Fruit fly (Drosophila melanogaster) whole organism, embryonic: ENCODE data around the gene CG17028.
A peak's percentile ranks its signal among the peaks of the same experiment; 100 is the strongest.

ENCODE experiments used
- Atf-2 ChIP-seq: fragments of 200-800 bp; sonication (Bioruptor generic); optimal IDR thresholded peaks from 2 replicates; lab custom pipeline; 2016; ENCODE audit warnings: missing biosample characterization, missing genetic modification characterization
- B-H1 ChIP-seq: fragments of 200-800 bp; sonication (Bioruptor generic); IDR thresholded peaks from 3 replicates; pipeline ENCODE4 v1.3.6; 2022; ENCODE audit warnings: missing biosample characterization, missing genetic modification characterization
- CG10462 ChIP-seq: fragments of 200-800 bp; sonication (Bioruptor generic); optimal IDR thresholded peaks from 2 replicates; lab custom pipeline; 2016; ENCODE audit warnings: missing biosample characterization, missing genetic modification characterization
- CG10543 ChIP-seq: fragments of 200-800 bp; sonication (Bioruptor generic); optimal IDR thresholded peaks from 3 replicates; lab custom pipeline; 2017; ENCODE audit warnings: missing biosample characterization, mild to moderate bottlenecking, missing genetic modification characterization, moderate library complexity
- CG10959 ChIP-seq: fragments of 200-800 bp; sonication (Bioruptor generic); IDR thresholded peaks from 2 replicates; pipeline ENCODE4 v1.3.6; 2022; ENCODE audit warnings: missing biosample characterization, missing genetic modification characterization
- CG11504 ChIP-seq: fragments of 200-800 bp; sonication (Bioruptor generic); optimal IDR thresholded peaks from 3 replicates; lab custom pipeline; 2019; ENCODE audit warnings: missing biosample characterization, mild to moderate bottlenecking, missing genetic modification characterization, moderate library complexity
- CG12219 ChIP-seq: fragments of 200-800 bp; sonication (Bioruptor generic); optimal IDR thresholded peaks from 3 replicates; lab custom pipeline; 2018; ENCODE audit warnings: missing biosample characterization, mild to moderate bottlenecking, missing genetic modification characterization
- CG13894 ChIP-seq: fragments of 200-800 bp; sonication (Bioruptor generic); optimal IDR thresholded peaks from 3 replicates; lab custom pipeline; 2018; ENCODE audit warnings: missing biosample characterization, mild to moderate bottlenecking, missing genetic modification characterization, moderate library complexity
- CG14965 ChIP-seq: fragments of 200-800 bp; sonication (Bioruptor generic); optimal IDR thresholded peaks from 2 replicates; lab custom pipeline; 2016; ENCODE audit warnings: missing biosample characterization, missing genetic modification characterization, borderline replicate concordance
- CG15269 ChIP-seq: fragments of 200-800 bp; sonication (Bioruptor generic); optimal IDR thresholded peaks from 2 replicates; lab custom pipeline; 2018; ENCODE audit warnings: missing biosample characterization, mild to moderate bottlenecking, missing genetic modification characterization, moderate library complexity
- CG16779 ChIP-seq: fragments of 200-800 bp; sonication (Bioruptor generic); IDR thresholded peaks from 2 replicates; pipeline ENCODE4 v1.3.6; 2022; ENCODE audit warnings: missing biosample characterization, missing genetic modification characterization
- CG16813 ChIP-seq: fragments of 200-800 bp; sonication (Bioruptor generic); IDR thresholded peaks from 3 replicates; pipeline ENCODE4 v1.3.6; 2022; ENCODE audit warnings: missing biosample characterization, missing genetic modification characterization; ENCODE audit not compliant: partially characterized antibody
- CG16815 ChIP-seq: fragments of 200-800 bp; sonication (Bioruptor generic); optimal IDR thresholded peaks from 3 replicates; lab custom pipeline; 2017; ENCODE audit warnings: missing biosample characterization, mild to moderate bottlenecking, missing genetic modification characterization
- CG1792 ChIP-seq: fragments of 200-800 bp; sonication (Bioruptor generic); optimal IDR thresholded peaks from 2 replicates; lab custom pipeline; 2016; ENCODE audit warnings: missing biosample characterization, missing genetic modification characterization
- CG2116 ChIP-seq: fragments of 200-800 bp; sonication (Bioruptor generic); optimal IDR thresholded peaks from 3 replicates; lab custom pipeline; 2018; ENCODE audit warnings: missing biosample characterization, mild to moderate bottlenecking, missing genetic modification characterization
- CG2678 ChIP-seq: fragments of 200-800 bp; sonication (Bioruptor generic); optimal IDR thresholded peaks from 3 replicates; lab custom pipeline; 2019; ENCODE audit warnings: missing biosample characterization, mild to moderate bottlenecking, missing genetic modification characterization, moderate library complexity
- CG2875 ChIP-seq: fragments of 200-800 bp; sonication (Bioruptor generic); optimal IDR thresholded peaks from 2 replicates; lab custom pipeline; 2017; ENCODE audit warnings: missing biosample characterization, mild to moderate bottlenecking, missing genetic modification characterization, missing genetic modification reagents
- CG34376 ChIP-seq: fragments of 200-800 bp; sonication (Bioruptor generic); optimal IDR thresholded peaks from 2 replicates; lab custom pipeline; 2018; ENCODE audit warnings: missing biosample characterization, mild to moderate bottlenecking, missing genetic modification characterization
- CG3726 ChIP-seq: fragments of 200-800 bp; sonication (Bioruptor generic); IDR thresholded peaks from 3 replicates; pipeline ENCODE4, ENCODE4 v1.3.6; 2022; ENCODE audit warnings: missing biosample characterization, missing genetic modification characterization
- CG42726 ChIP-seq: fragments of 200-800 bp; sonication (Bioruptor generic); IDR thresholded peaks from 2 replicates; pipeline ENCODE4 v1.3.6; 2022; ENCODE audit warnings: missing biosample characterization, missing genetic modification characterization; ENCODE audit not compliant: partially characterized antibody
- CG6791 ChIP-seq: fragments of 200-800 bp; sonication (Bioruptor generic); IDR thresholded peaks from 3 replicates; pipeline ENCODE4 v1.3.6; 2022; ENCODE audit warnings: missing biosample characterization, missing genetic modification characterization; ENCODE audit not compliant: partially characterized antibody
- CG7928 ChIP-seq: fragments of 200-800 bp; sonication (Bioruptor generic); optimal IDR thresholded peaks from 2 replicates; lab custom pipeline; 2017; ENCODE audit warnings: missing biosample characterization, mild to moderate bottlenecking, missing genetic modification characterization
- Dp ChIP-seq: fragments of 200-800 bp; sonication (Bioruptor generic); optimal IDR thresholded peaks from 2 replicates; lab custom pipeline; 2018; ENCODE audit warnings: missing biosample characterization, mild to moderate bottlenecking, missing genetic modification characterization, moderate library complexity
- E2f1 ChIP-seq: fragments of 200-800 bp; sonication (Bioruptor generic); IDR thresholded peaks from 2 replicates; pipeline ENCODE4 v1.3.6; 2022; ENCODE audit warnings: missing biosample characterization, missing genetic modification characterization
- E2f2 ChIP-seq: fragments of 200-800 bp; sonication (Bioruptor generic); IDR thresholded peaks from 2 replicates; pipeline ENCODE4 v1.3.6; 2022; ENCODE audit warnings: missing biosample characterization, missing genetic modification characterization
- Fer1 ChIP-seq: fragments of 200-800 bp; sonication (Bioruptor generic); optimal IDR thresholded peaks from 2 replicates; lab custom pipeline; 2017; ENCODE audit warnings: missing biosample characterization, mild to moderate bottlenecking, missing genetic modification characterization
- Hey ChIP-seq: fragments of 200-800 bp; sonication (Bioruptor generic); optimal IDR thresholded peaks from 3 replicates; lab custom pipeline; 2018; ENCODE audit warnings: missing biosample characterization, mild to moderate bottlenecking, missing genetic modification characterization
- HmgZ ChIP-seq: fragments of 200-800 bp; sonication (Bioruptor generic); optimal IDR thresholded peaks from 2 replicates; lab custom pipeline; 2018; ENCODE audit warnings: missing biosample characterization, mild to moderate bottlenecking, missing genetic modification characterization
- Med ChIP-seq: fragments of 200-800 bp; sonication (Bioruptor generic); peaks from one replicate; lab custom pipeline; 2016; ENCODE audit warnings: missing biosample characterization, missing genetic modification characterization, mild to moderate bottlenecking, inconsistent platforms, moderate library complexity
- Nf-YA ChIP-seq: fragments of 200-800 bp; sonication (Bioruptor generic); IDR thresholded peaks from 2 replicates; pipeline ENCODE4 v1.3.6; 2022; ENCODE audit warnings: missing biosample characterization, missing genetic modification characterization
- Rx ChIP-seq: fragments of 200-800 bp; sonication (Bioruptor generic); IDR thresholded peaks from 2 replicates; pipeline ENCODE4 v1.3.6; 2022; ENCODE audit warnings: missing biosample characterization, missing genetic modification characterization
- Xbp1 ChIP-seq: fragments of 200-800 bp; sonication (Bioruptor generic); optimal IDR thresholded peaks from 3 replicates; lab custom pipeline; 2016; ENCODE audit warnings: missing biosample characterization, mild to moderate bottlenecking, missing genetic modification characterization
- cato ChIP-seq: fragments of 200-800 bp; sonication (Bioruptor generic); optimal IDR thresholded peaks from 2 replicates; lab custom pipeline; 2016; ENCODE audit warnings: missing biosample characterization, missing genetic modification characterization, borderline replicate concordance
- chinmo ChIP-seq: fragments of 200-800 bp; sonication (Bioruptor generic); IDR thresholded peaks from 4 replicates; pipeline ENCODE4 v1.3.6; 2022; ENCODE audit warnings: missing biosample characterization, missing genetic modification characterization; ENCODE audit not compliant: partially characterized antibody
- crc ChIP-seq: fragments of 200-800 bp; sonication (Bioruptor generic); optimal IDR thresholded peaks from 2 replicates; lab custom pipeline; 2016; ENCODE audit warnings: missing biosample characterization, missing genetic modification characterization
- crp ChIP-seq, 2 experiments: fragments of 200-800 bp; sonication (Bioruptor generic); optimal IDR thresholded peaks; 2 replicates in 1 of 2; 3 replicates in 1 of 2; lab custom pipeline; 2017; ENCODE audit warnings: missing biosample characterization in 2 of 2, missing genetic modification characterization in 2 of 2, mild to moderate bottlenecking in 1 of 2, moderate library complexity in 1 of 2
- esg ChIP-seq: fragments of 200-800 bp; sonication (Bioruptor generic); conservative IDR thresholded peaks from 2 replicates; pipeline ENCODE4 v1.3.6; 2022; ENCODE audit warnings: missing biosample characterization, missing genetic modification characterization
- gt ChIP-seq: fragments of 200-800 bp; sonication (Bioruptor generic); IDR thresholded peaks from 2 replicates; pipeline ENCODE4 v1.3.6; 2022; ENCODE audit warnings: missing biosample characterization, missing genetic modification characterization
- mirr ChIP-seq: fragments of 200-800 bp; sonication (Bioruptor generic); optimal IDR thresholded peaks from 3 replicates; lab custom pipeline; 2018; ENCODE audit warnings: missing biosample characterization, mild to moderate bottlenecking, missing genetic modification characterization
- odd ChIP-seq: fragments of 200-800 bp; sonication (Bioruptor generic); optimal IDR thresholded peaks from 2 replicates; lab custom pipeline; 2017; ENCODE audit warnings: missing biosample characterization, mild to moderate bottlenecking, missing genetic modification characterization
- sug ChIP-seq: fragments of 200-800 bp; optimal IDR thresholded peaks from 2 replicates; lab custom pipeline; 2019; ENCODE audit warnings: missing biosample characterization, mild to moderate bottlenecking, missing genetic modification characterization, moderate library complexity
- tgo ChIP-seq: fragments of 200-800 bp; sonication (Bioruptor generic); IDR thresholded peaks from 3 replicates; pipeline ENCODE4 v1.3.6; 2022; ENCODE audit warnings: missing biosample characterization, missing genetic modification characterization
- tio ChIP-seq: fragments of 200-800 bp; sonication (Bioruptor generic); optimal IDR thresholded peaks from 2 replicates; lab custom pipeline; 2017; ENCODE audit warnings: missing biosample characterization, missing genetic modification characterization, inconsistent platforms
- tna ChIP-seq: fragments of 200-800 bp; sonication (Bioruptor generic); IDR thresholded peaks from 2 replicates; pipeline ENCODE4 v1.3.6; 2022; ENCODE audit warnings: missing biosample characterization, missing genetic modification characterization; ENCODE audit not compliant: partially characterized antibody
- trem ChIP-seq: fragments of 200-800 bp; optimal IDR thresholded peaks from 3 replicates; lab custom pipeline; 2019; ENCODE audit warnings: missing biosample characterization, mild to moderate bottlenecking, missing genetic modification characterization, moderate library complexity
- tx ChIP-seq: fragments of 200-800 bp; sonication (Bioruptor generic); optimal IDR thresholded peaks from 2 replicates; lab custom pipeline; 2016; ENCODE audit warnings: missing biosample characterization, missing genetic modification characterization
- zen2 ChIP-seq: fragments of 200-800 bp; sonication (Bioruptor generic); IDR thresholded peaks from 3 replicates; pipeline ENCODE4 v1.3.6; 2022; ENCODE audit warnings: missing biosample characterization, missing genetic modification characterization; ENCODE audit not compliant: partially characterized antibody
- zfh2 ChIP-seq: fragments of 200-800 bp; sonication (Bioruptor generic); optimal IDR thresholded peaks from 2 replicates; lab custom pipeline; 2016; ENCODE audit warnings: missing biosample characterization, missing genetic modification characterization

CG17028 gene

DNA sequence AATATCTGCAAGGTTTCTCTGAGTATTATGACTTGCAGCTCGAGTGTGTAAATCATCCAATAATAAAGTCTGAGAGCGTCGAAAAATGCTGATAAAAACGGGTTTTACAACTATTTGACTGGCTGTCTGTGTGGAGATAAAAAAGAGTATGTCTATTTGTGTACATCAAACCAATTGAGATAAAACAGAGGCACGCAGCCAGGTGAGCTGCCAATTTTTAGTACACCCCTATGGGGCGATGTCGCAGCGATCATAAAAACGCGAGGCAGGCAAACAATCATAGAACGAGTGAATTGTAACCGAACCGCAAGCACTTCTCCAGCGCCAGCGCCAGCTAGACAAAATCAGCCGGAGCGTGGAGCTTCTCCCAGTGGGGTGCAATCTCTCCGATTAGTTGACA lies 1.6 kb downstream of the CG17028 start, which contains the start of gene CG17027 (continued):
- no peak for TF ChIP-seq tio
- TF ChIP-seq CG10543 = peak; percentile 15
- TF ChIP-seq CG12219 (GFP tag; lab: Kevin White, UChicago) = no peak
- no peak for TF ChIP-seq trem
- no peak for TF ChIP-seq Atf-2
- peak; percentile 50 for TF ChIP-seq sug (tag; lab: Kevin White, UChicago)
- peak; percentile 0 for TF ChIP-seq Fer1
- TF ChIP-seq mirr (GFP tag; lab: Kevin White, UChicago) = peak; percentile 5
- 0 out of 2 replicates have a peak, but pooled peaks have one; percentile 9 for TF ChIP-seq CG42726 (GFP tag; lab: Robert Waterston, UW)
- TF ChIP-seq Nf-YA (GFP tag; lab: Robert Waterston, UW) = no peak
- no peak for TF ChIP-seq Dp (GFP tag; lab: Kevin White, UChicago)
- TF ChIP-seq CG34376 = peak; percentile 18
- TF ChIP-seq CG3726 (GFP tag; lab: Robert Waterston, UW) = no peak
- TF ChIP-seq esg (GFP tag; lab: Robert Waterston, UW) = no peak
- peak; percentile 3 for TF ChIP-seq odd (GFP tag; lab: Kevin White, UChicago)
- TF ChIP-seq CG13894 (tag; lab: Kevin White, UChicago) = peak; percentile 53
- no peak for TF ChIP-seq CG14965 (GFP tag; lab: Kevin White, UChicago)
- TF ChIP-seq CG15269 = peak; percentile 6
- no peak for TF ChIP-seq Xbp1 (GFP tag; lab: Kevin White, UChicago)
- TF ChIP-seq CG2678 = peak; percentile 35
- TF ChIP-seq, all 482 proteins: peak for 15

- 0 out of 2 replicates have a peak, but pooled peaks have one; percentile 7 for TF ChIP-seq E2f1 (GFP tag; lab: Robert Waterston, UW)
- TF ChIP-seq chinmo (GFP tag; lab: Robert Waterston, UW) = peak; percentile 62; the same call in 1 of the 4 replicates
- no peak for TF ChIP-seq B-H1
- peak; percentile 36 for TF ChIP-seq Dp (GFP tag; lab: Kevin White, UChicago)
- TF ChIP-seq esg (GFP tag; lab: Robert Waterston, UW) = no peak
- no peak for TF ChIP-seq Hey (tag; lab: Kevin White, UChicago)
- peak in 1 of 2 experiments; percentile 48 for TF ChIP-seq crp (GFP tag; optimal IDR thresholded peaks at IDR 0.05; lab: Kevin White, UChicago)
- no peak for TF ChIP-seq CG11504 (tag; lab: Kevin White, UChicago)
- TF ChIP-seq CG1792 (GFP tag; lab: Kevin White, UChicago) = no peak
- TF ChIP-seq HmgZ (tag; lab: Kevin White, UChicago) = no peak
- TF ChIP-seq CG10462 (GFP tag; lab: Kevin White, UChicago) = no peak
- TF ChIP-seq E2f2 = peak; percentile 66
- TF ChIP-seq gt (GFP tag; lab: Robert Waterston, UW) = no peak
- no peak for TF ChIP-seq CG16815
- TF ChIP-seq CG2116 = no peak
- TF ChIP-seq crc (GFP tag; lab: Kevin White, UChicago) = no peak
These were observed 3.1 kb downstream of the CG17028 start for dm6 chr3L:15981403-15981802.

DNA sequence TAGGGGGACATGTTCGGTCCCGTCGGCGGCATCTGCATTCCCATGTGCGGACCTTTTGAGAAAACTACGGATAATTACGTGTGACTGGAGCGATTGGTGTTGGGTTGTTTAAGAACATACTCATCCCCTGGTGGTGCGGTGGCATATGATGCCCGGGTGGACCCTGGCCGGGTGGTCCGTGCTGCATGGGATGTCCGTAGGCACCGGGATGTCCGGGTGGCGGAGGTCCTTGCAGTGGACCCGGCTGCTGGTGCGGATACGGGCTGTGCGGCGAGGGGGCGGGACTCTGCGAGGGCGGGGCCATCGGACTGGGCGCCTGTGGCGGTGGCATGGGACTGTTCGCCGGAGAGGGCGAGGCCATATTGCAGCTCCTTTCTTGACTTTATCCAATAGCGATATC lies 3.8 kb downstream of the CG17028 start:
- no peak for TF ChIP-seq zfh2 (GFP tag; lab: Kevin White, UChicago)
- TF ChIP-seq CG16779 (GFP tag; lab: Robert Waterston, UW) = peak; percentile 44; the same call in 1 of the 2 replicates
- peak; percentile 38 for TF ChIP-seq Rx (GFP tag; lab: Robert Waterston, UW)
- no peak for TF ChIP-seq tgo (GFP tag; lab: Robert Waterston, UW)
- TF ChIP-seq cato (GFP tag; lab: Kevin White, UChicago) = no peak
- peak; percentile 20 for TF ChIP-seq Med (GFP tag; lab: Kevin White, UChicago)
- TF ChIP-seq CG16813 = no peak
- TF ChIP-seq CG2875 (GFP tag; lab: Kevin White, UChicago) = no peak
- TF ChIP-seq tna = no peak
- 0 out of 3 replicates have a peak, but pooled peaks have one; percentile 13 for TF ChIP-seq CG6791 (GFP tag; lab: Robert Waterston, UW)
- TF ChIP-seq CG10959 (GFP tag; lab: Robert Waterston, UW) = no peak
- TF ChIP-seq zen2 (GFP tag; lab: Robert Waterston, UW) = no peak
- TF ChIP-seq tx (GFP tag; lab: Kevin White, UChicago) = no peak
- TF ChIP-seq CG42726 (GFP tag; lab: Robert Waterston, UW) = 0 out of 2 replicates have a peak, but pooled peaks have one; percentile 51
- TF ChIP-seq CG7928 (GFP tag; lab: Kevin White, UChicago) = no peak
